Worm (Caenorhabditis elegans) whole organism, L4 larva: ENCODE results near the gene T22D1.8.

Experiments
- ama-1 ChIP-seq: fragments of 150-350 bp; optimal IDR thresholded peaks from 2 replicates; lab custom pipeline; 2014; ENCODE audit warnings: inconsistent platforms, mixed read lengths
- ceh-28 ChIP-seq: fragments of 150-350 bp; optimal IDR thresholded peaks from 2 replicates; lab custom pipeline; 2014; ENCODE audit warnings: missing biosample characterization, missing genetic modification reagents, missing genetic modification characterization
- fkh-10 ChIP-seq: fragments of 150-350 bp; optimal IDR thresholded peaks from 2 replicates; lab custom pipeline; 2014; ENCODE audit warnings: missing biosample characterization, missing genetic modification reagents, missing genetic modification characterization
- lin-15B ChIP-seq: fragments of 150-350 bp; sonication (generic microtip); optimal IDR thresholded peaks from 3 replicates; lab custom pipeline; 2014; ENCODE audit warnings: missing biosample characterization, missing genetic modification characterization
- lir-3 ChIP-seq: sonication (generic microtip); optimal IDR thresholded peaks from 2 replicates; lab custom pipeline; 2016; ENCODE audit warnings: mild to moderate bottlenecking, missing genetic modification characterization, missing compliant biosample characterization
- nhr-28 ChIP-seq: fragments of 150-350 bp; optimal IDR thresholded peaks from 2 replicates; lab custom pipeline; 2014; ENCODE audit warnings: missing biosample characterization, missing genetic modification characterization
- pqm-1 ChIP-seq: sonication (generic microtip); optimal IDR thresholded peaks from 2 replicates; lab custom pipeline; 2017; ENCODE audit warnings: missing biosample characterization, missing genetic modification characterization
- ztf-11 ChIP-seq: fragments of 150-350 bp; optimal IDR thresholded peaks from 2 replicates; lab custom pipeline; 2014; ENCODE audit warnings: missing biosample characterization, missing genetic modification characterization

ce11 chrIV:6909863-6910733, 4.0 kb upstream of the T22D1.8 start, which contains the start of the genes rpn-1 and ribo-1:
- no peak for TF ChIP-seq ceh-28 (tag; lab: Kevin White, UChicago)
- no peak for TF ChIP-seq ama-1
- TF ChIP-seq nhr-28 (tag; lab: Kevin White, UChicago): no peak
- no peak for TF ChIP-seq pqm-1 (tag; lab: Kevin White, UChicago)
- TF ChIP-seq ztf-11 (tag; lab: Kevin White, UChicago): no peak
- TF ChIP-seq lir-3 (tag; lab: Kevin White, UChicago): no peak
- TF ChIP-seq fkh-10 (GFP tag; lab: Kevin White, UChicago): no peak
- TF ChIP-seq lin-15B: no peak
